Worm (Caenorhabditis elegans): ENCODE measurements around the gene hsp-4.

DNA sequence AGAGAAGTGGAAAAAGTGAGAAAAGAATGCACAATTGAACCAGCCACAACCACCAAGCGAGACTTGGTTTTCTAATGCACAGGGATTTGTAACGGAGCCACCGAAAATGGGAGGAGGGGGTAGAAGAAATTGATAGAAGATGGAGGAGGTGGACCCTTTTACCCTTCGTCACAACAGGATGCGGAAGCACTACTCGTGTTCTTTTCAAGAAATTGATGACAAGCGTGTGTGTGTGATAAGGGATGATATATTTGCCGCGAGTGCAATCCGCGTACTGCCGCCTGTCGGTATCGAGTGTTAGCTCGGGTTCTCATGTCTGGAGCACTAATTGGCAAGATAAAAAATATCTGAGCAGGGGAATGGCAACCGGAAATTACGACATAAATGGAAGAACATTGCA, 28.5 kb downstream of the hsp-4 start, which contains the start of gene F21D12.3:
- TF ChIP-seq unc-62 (GFP tag; optimal IDR thresholded peaks at IDR 0.05) (no peak), egl-27 (tag; optimal IDR thresholded peaks at IDR 0.05) (no peak), jun-1 (tag; optimal IDR thresholded peaks at IDR 0.05) (no peak), ztf-11 (tag; optimal IDR thresholded peaks at IDR 0.05) (no peak), elt-3 (tag; optimal IDR thresholded peaks at IDR 0.05) (no peak), ceh-9 (tag; optimal IDR thresholded peaks at IDR 0.05) (no peak), zag-1 (tag; optimal IDR thresholded peaks at IDR 0.05) (no peak), nhr-25 (tag; optimal IDR thresholded peaks at IDR 0.05) (no peak), unc-39 (tag; optimal IDR thresholded peaks at IDR 0.05) (no peak), lin-39 (tag; optimal IDR thresholded peaks at IDR 0.05) (no peak), nhr-237 (tag; optimal IDR thresholded peaks at IDR 0.05) (no peak), pha-4 (tag; optimal IDR thresholded peaks at IDR 0.05) (no peak), ceh-82 (tag; optimal IDR thresholded peaks at IDR 0.05) (no peak)
